Worm (Caenorhabditis elegans) whole organism, L1 larva: ENCODE measurements around the gene ZC449.8.

ENCODE experiments used
- C04F5.9 ChIP-seq: sonication (generic microtip); optimal IDR thresholded peaks from 2 replicates; lab custom pipeline; 2016; ENCODE audit warnings: missing genetic modification characterization, missing compliant biosample characterization
- C16A3.4 ChIP-seq: fragments of 150-350 bp; optimal IDR thresholded peaks from 2 replicates; lab custom pipeline; 2014; ENCODE audit warnings: missing biosample characterization, missing genetic modification characterization
- Y116A8C.19 ChIP-seq: sonication (generic microtip); optimal IDR thresholded peaks from 2 replicates; lab custom pipeline; 2016; ENCODE audit warnings: missing compliant biosample characterization, missing genetic modification characterization, borderline replicate concordance
- ceh-90 ChIP-seq: sonication (generic microtip); optimal IDR thresholded peaks from 2 replicates; lab custom pipeline; 2016; ENCODE audit warnings: missing genetic modification characterization, missing compliant biosample characterization
- ces-1 ChIP-seq: fragments of 150-350 bp; optimal IDR thresholded peaks from 2 replicates; lab custom pipeline; 2014; ENCODE audit warnings: missing biosample characterization, missing genetic modification reagents, missing genetic modification characterization
- dpl-1 ChIP-seq, 3 experiments: fragments of 150-350 bp in 2 of 3; sonication (generic microtip) in 1 of 3; optimal IDR thresholded peaks; 2 replicates each; lab custom pipeline; 2014 to 2017; ENCODE audit warnings: missing biosample characterization in 3 of 3, missing genetic modification characterization in 3 of 3, missing genetic modification reagents in 3 of 3
- dsc-1 ChIP-seq: sonication (generic microtip); optimal IDR thresholded peaks from 2 replicates; lab custom pipeline; 2016; ENCODE audit warnings: mild to moderate bottlenecking, missing genetic modification characterization, missing compliant biosample characterization
- efl-1 ChIP-seq, 4 experiments: fragments of 150-350 bp; optimal IDR thresholded peaks in 3 of 4; peaks in 1 of 4; 1 replicate in 1 of 4; 2 replicates in 3 of 4; lab custom pipeline; 2014; ENCODE audit warnings: missing biosample characterization in 2 of 4, missing genetic modification characterization in 2 of 4, missing genetic modification reagents in 2 of 4
- efl-3 ChIP-seq: fragments of 200-800 bp; sonication (Bioruptor generic); optimal IDR thresholded peaks from 2 replicates; lab custom pipeline; 2018; ENCODE audit warnings: mild to moderate bottlenecking, missing genetic modification characterization, missing compliant biosample characterization
- egl-13 ChIP-seq: sonication (generic microtip); optimal IDR thresholded peaks from 2 replicates; lab custom pipeline; 2016; ENCODE audit warnings: missing genotype, missing genetic modification reagents, missing genetic modification characterization, missing compliant biosample characterization
- elt-3 ChIP-seq, 6 experiments: fragments of 150-350 bp in 1 of 6; sonication (generic microtip); optimal IDR thresholded peaks; 2 replicates each; lab custom pipeline; 2017 to 2018; ENCODE audit warnings: missing biosample characterization in 6 of 6, missing genetic modification characterization in 6 of 6, inconsistent platforms in 1 of 6
- fkh-10 ChIP-seq: sonication (generic microtip); optimal IDR thresholded peaks from 2 replicates; lab custom pipeline; 2017; ENCODE audit warnings: missing biosample characterization, missing genetic modification reagents, missing genetic modification characterization
- fkh-4 ChIP-seq: sonication (generic microtip); optimal IDR thresholded peaks from 2 replicates; lab custom pipeline; 2016; ENCODE audit warnings: missing compliant biosample characterization, missing genetic modification characterization, borderline replicate concordance
- fkh-8 ChIP-seq: sonication (generic microtip); optimal IDR thresholded peaks from 2 replicates; lab custom pipeline; 2016; ENCODE audit warnings: mild to moderate bottlenecking, missing genetic modification characterization, missing compliant biosample characterization
- fos-1 ChIP-seq: fragments of 150-350 bp; optimal IDR thresholded peaks from 2 replicates; lab custom pipeline; 2014; ENCODE audit warnings: missing biosample characterization, missing genetic modification characterization
- grh-1 ChIP-seq: fragments of 200-800 bp; sonication (Bioruptor generic); IDR thresholded peaks from 2 replicates; pipeline ENCODE4 v1.3.6; 2022; ENCODE audit warnings: missing genetic modification reagents, missing genetic modification characterization, missing compliant biosample characterization
- hlh-17 ChIP-seq: fragments of 200-800 bp; sonication (Bioruptor generic); optimal IDR thresholded peaks from 2 replicates; lab custom pipeline; 2018; ENCODE audit warnings: missing genetic modification characterization, mild to moderate bottlenecking, missing compliant biosample characterization, moderate library complexity, borderline replicate concordance
- hlh-4 ChIP-seq: sonication (generic microtip); optimal IDR thresholded peaks from 2 replicates; lab custom pipeline; 2016; ENCODE audit warnings: mild to moderate bottlenecking, missing genetic modification characterization, missing compliant biosample characterization
- hpl-2 ChIP-seq: fragments of 150-350 bp; optimal IDR thresholded peaks from 2 replicates; lab custom pipeline; 2014; ENCODE audit warnings: missing biosample characterization, missing genetic modification reagents, missing genetic modification characterization
- isw-1 ChIP-seq: fragments of 200-800 bp; sonication (Bioruptor generic); IDR thresholded peaks from 2 replicates; pipeline ENCODE4 v1.3.6; 2022; ENCODE audit warnings: missing genetic modification characterization, missing compliant biosample characterization
- lin-13 ChIP-seq: fragments of 150-350 bp; optimal IDR thresholded peaks from 2 replicates; lab custom pipeline; 2014; ENCODE audit warnings: missing biosample characterization, missing genetic modification reagents, missing genetic modification characterization
- lin-14 ChIP-seq: fragments of 200-800 bp; sonication (Bioruptor generic); optimal IDR thresholded peaks from 2 replicates; lab custom pipeline; 2018; ENCODE audit warnings: mild to moderate bottlenecking, missing genetic modification characterization, moderate library complexity, missing compliant biosample characterization
- lin-35 ChIP-seq, 2 experiments: fragments of 150-350 bp; optimal IDR thresholded peaks; 2 replicates each; lab custom pipeline; 2014; ENCODE audit warnings: missing biosample characterization in 2 of 2, missing genetic modification characterization in 2 of 2, missing genetic modification reagents in 2 of 2
- lin-39 ChIP-seq: fragments of 150-350 bp; optimal IDR thresholded peaks from 2 replicates; lab custom pipeline; 2014; ENCODE audit warnings: missing biosample characterization, missing genetic modification reagents, missing genetic modification characterization
- lsy-2 ChIP-seq, 2 experiments: fragments of 150-350 bp; optimal IDR thresholded peaks; 2 replicates each; lab custom pipeline; 2014; ENCODE audit warnings: missing biosample characterization in 2 of 2, missing genetic modification characterization in 2 of 2
- mab-9 ChIP-seq: fragments of 200-800 bp; sonication (Bioruptor generic); IDR thresholded peaks from 2 replicates; pipeline ENCODE4 v1.3.6; 2022; ENCODE audit warnings: missing genetic modification reagents, missing genetic modification characterization, missing compliant biosample characterization
- mef-2 ChIP-seq: fragments of 150-350 bp; optimal IDR thresholded peaks from 2 replicates; lab custom pipeline; 2014; ENCODE audit warnings: missing biosample characterization, missing genetic modification characterization
- mep-1 ChIP-seq: fragments of 150-350 bp; optimal IDR thresholded peaks from 2 replicates; lab custom pipeline; 2014; ENCODE audit warnings: missing biosample characterization, missing genetic modification characterization
- nhr-28 ChIP-seq: fragments of 150-350 bp; optimal IDR thresholded peaks from 2 replicates; lab custom pipeline; 2014; ENCODE audit warnings: missing biosample characterization, missing genetic modification characterization
- nhr-47 ChIP-seq: sonication (generic microtip); optimal IDR thresholded peaks from 2 replicates; lab custom pipeline; 2016; ENCODE audit warnings: mild to moderate bottlenecking, missing genetic modification characterization, moderate library complexity, missing compliant biosample characterization
- nhr-71 ChIP-seq: sonication (generic microtip); optimal IDR thresholded peaks from 2 replicates; lab custom pipeline; 2016; ENCODE audit warnings: mild to moderate bottlenecking, missing genetic modification characterization, moderate library complexity, missing compliant biosample characterization
- nhr-84 ChIP-seq: sonication (generic microtip); optimal IDR thresholded peaks from 2 replicates; lab custom pipeline; 2017; ENCODE audit warnings: missing biosample characterization, missing genetic modification characterization
- nhr-85 ChIP-seq: sonication (generic microtip); peaks from one replicate; lab custom pipeline; 2016; ENCODE audit warnings: missing genetic modification characterization, inconsistent platforms, missing compliant biosample characterization
- pag-3 ChIP-seq: sonication (generic microtip); optimal IDR thresholded peaks from 2 replicates; lab custom pipeline; 2017; ENCODE audit warnings: missing genetic modification characterization, mild to moderate bottlenecking, missing compliant biosample characterization, antibody characterized with exemption, borderline replicate concordance; ENCODE audit not compliant: insufficient read depth
- rnt-1 ChIP-seq: sonication (generic microtip); optimal IDR thresholded peaks from 2 replicates; lab custom pipeline; 2016; ENCODE audit warnings: mild to moderate bottlenecking, missing genetic modification characterization, moderate library complexity, missing compliant biosample characterization
- snpc-4 ChIP-seq: fragments of 150-350 bp; optimal IDR thresholded peaks from 2 replicates; lab custom pipeline; 2014; ENCODE audit warnings: missing biosample characterization, missing genetic modification characterization
- snu-23 ChIP-seq: sonication (generic microtip); optimal IDR thresholded peaks from 2 replicates; lab custom pipeline; 2016; ENCODE audit warnings: missing genetic modification characterization, missing compliant biosample characterization
- sox-4 ChIP-seq: sonication (generic microtip); optimal IDR thresholded peaks from 2 replicates; lab custom pipeline; 2016; ENCODE audit warnings: missing genetic modification characterization, missing compliant biosample characterization
- sup-37 ChIP-seq: fragments of 200-800 bp; sonication (Bioruptor generic); optimal IDR thresholded peaks from 2 replicates; lab custom pipeline; 2018; ENCODE audit warnings: mild to moderate bottlenecking, missing genetic modification characterization, missing compliant biosample characterization
- swsn-7 ChIP-seq: sonication (generic microtip); optimal IDR thresholded peaks from 2 replicates; lab custom pipeline; 2016; ENCODE audit warnings: missing genetic modification characterization, missing compliant biosample characterization
- tbx-2 ChIP-seq: sonication (generic microtip); optimal IDR thresholded peaks from 2 replicates; lab custom pipeline; 2016; ENCODE audit warnings: missing genetic modification characterization, missing compliant biosample characterization
- unc-30 ChIP-seq: sonication (generic microtip); optimal IDR thresholded peaks from 2 replicates; lab custom pipeline; 2017; ENCODE audit warnings: missing biosample characterization, missing genetic modification characterization
- unc-86 ChIP-seq: sonication (generic microtip); optimal IDR thresholded peaks from 2 replicates; lab custom pipeline; 2016; ENCODE audit warnings: missing genetic modification characterization, missing compliant biosample characterization
- vab-15 ChIP-seq: sonication (generic microtip); optimal IDR thresholded peaks from 2 replicates; lab custom pipeline; 2017; ENCODE audit warnings: missing genotype, mild to moderate bottlenecking, missing genetic modification characterization, missing compliant biosample characterization
- xbp-1 ChIP-seq: sonication (generic microtip); optimal IDR thresholded peaks from 2 replicates; lab custom pipeline; 2016; ENCODE audit warnings: missing genetic modification characterization, missing compliant biosample characterization
- zag-1 ChIP-seq: fragments of 150-350 bp; optimal IDR thresholded peaks from 2 replicates; lab custom pipeline; 2014; ENCODE audit warnings: missing biosample characterization, missing genetic modification characterization
- ztf-4 ChIP-seq: fragments of 150-350 bp; optimal IDR thresholded peaks from 2 replicates; lab custom pipeline; 2014; ENCODE audit warnings: missing biosample characterization, missing genetic modification characterization

The ZC449.8 gene

DNA sequence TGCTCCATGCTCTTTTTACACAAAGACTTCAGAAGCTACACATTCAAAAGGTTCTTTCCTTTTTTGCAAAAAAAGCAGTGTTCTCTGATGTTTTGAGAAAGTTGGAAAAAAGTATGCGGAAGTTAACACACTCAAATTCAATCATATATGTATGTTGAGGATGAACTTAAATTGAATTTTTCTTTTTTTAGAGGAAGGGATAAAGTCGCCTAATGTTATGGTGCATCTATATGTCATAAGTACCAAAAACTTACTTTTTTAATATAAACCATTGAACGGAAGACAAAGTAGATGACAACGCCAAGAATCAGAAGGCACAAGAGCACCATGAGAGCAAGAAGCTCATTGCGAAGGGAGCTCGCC, 12.7 kb downstream of the ZC449.8 start:
- TF ChIP-seq fkh-10 (peak; percentile 71), snu-23 (GFP tag; lab: Kevin White, UChicago) (no peak), lin-14 (GFP tag; lab: Kevin White, UChicago) (peak; percentile 33)

DNA sequence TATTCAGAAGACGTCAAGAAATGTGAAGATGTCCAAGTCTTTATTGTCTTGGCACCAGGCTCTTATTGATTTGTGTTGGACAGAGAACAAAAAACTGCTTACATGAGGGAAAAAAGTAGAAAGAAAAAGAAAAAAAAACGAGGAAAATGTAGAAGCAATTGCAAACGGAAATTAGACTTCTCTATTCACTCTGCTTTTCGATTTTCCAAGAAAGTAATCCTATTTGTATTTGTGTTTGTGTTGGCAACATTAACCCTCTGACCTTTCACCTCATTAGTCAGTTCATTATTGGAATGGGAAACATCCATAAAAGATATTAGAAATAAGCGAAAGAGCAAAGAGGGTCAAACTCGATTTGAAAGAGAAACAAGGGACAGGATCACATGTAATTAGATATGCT, 15.9 kb downstream of the ZC449.8 start:
- TF ChIP-seq dpl-1 (GFP tag; optimal IDR thresholded peaks at IDR 0.05; lab: Kevin White, UChicago) (no peak), fkh-4 (tag; lab: Kevin White, UChicago) (no peak), C16A3.4 (tag; lab: Kevin White, UChicago) (no peak), lin-39 (tag; lab: Kevin White, UChicago) (no peak), ztf-4 (no peak), snpc-4 (no peak), rnt-1 (tag; lab: Kevin White, UChicago) (no peak), tbx-2 (tag; lab: Kevin White, UChicago) (no peak), nhr-47 (tag; lab: Kevin White, UChicago) (peak; percentile 15), xbp-1 (tag; lab: Kevin White, UChicago) (no peak), mep-1 (no peak), Y116A8C.19 (no peak), vab-15 (tag; lab: Kevin White, UChicago) (no peak), isw-1 (no peak), sup-37 (GFP tag; lab: Kevin White, UChicago) (no peak), egl-13 (tag; lab: Kevin White, UChicago) (peak; percentile 55), nhr-71 (tag; lab: Kevin White, UChicago) (peak; percentile 59), swsn-7 (tag; lab: Kevin White, UChicago) (peak; percentile 21), lsy-2 (tag; optimal IDR thresholded peaks at IDR 0.05; lab: Kevin White, UChicago) (peak in 1 of 2 experiments; percentile 22), efl-1 (optimal IDR thresholded peaks at IDR 0.05; lab: Kevin White, UChicago) (no peak), efl-1 (GFP tag; optimal IDR thresholded peaks at IDR 0.05 in 1 of 2; lab: Kevin White, UChicago) (no peak), fkh-10 (peak; percentile 79), efl-3 (GFP tag; lab: Kevin White, UChicago) (no peak), lin-13 (GFP tag; lab: Kevin White, UChicago) (no peak), lin-14 (GFP tag; lab: Kevin White, UChicago) (peak; percentile 81), ceh-90 (tag; lab: Kevin White, UChicago) (no peak), fos-1 (tag; lab: Kevin White, UChicago) (no peak), fkh-8 (tag; lab: Kevin White, UChicago) (no peak), C04F5.9 (tag; lab: Kevin White, UChicago) (no peak), sox-4 (tag; lab: Kevin White, UChicago) (no peak), mef-2 (no peak), nhr-84 (tag; lab: Kevin White, UChicago) (no peak), zag-1 (tag; lab: Kevin White, UChicago) (peak; percentile 78), dsc-1 (tag; lab: Kevin White, UChicago) (peak; percentile 5), nhr-85 (tag; lab: Kevin White, UChicago) (no peak), mab-9 (no peak), hlh-4 (tag; lab: Kevin White, UChicago) (no peak), unc-86 (peak; percentile 68), grh-1 (GFP tag; lab: Robert Waterston, UW) (no peak), hlh-17 (GFP tag; lab: Kevin White, UChicago) (no peak), elt-3 (tag; optimal IDR thresholded peaks at IDR 0.05; lab: Kevin White, UChicago) (no peak)

DNA sequence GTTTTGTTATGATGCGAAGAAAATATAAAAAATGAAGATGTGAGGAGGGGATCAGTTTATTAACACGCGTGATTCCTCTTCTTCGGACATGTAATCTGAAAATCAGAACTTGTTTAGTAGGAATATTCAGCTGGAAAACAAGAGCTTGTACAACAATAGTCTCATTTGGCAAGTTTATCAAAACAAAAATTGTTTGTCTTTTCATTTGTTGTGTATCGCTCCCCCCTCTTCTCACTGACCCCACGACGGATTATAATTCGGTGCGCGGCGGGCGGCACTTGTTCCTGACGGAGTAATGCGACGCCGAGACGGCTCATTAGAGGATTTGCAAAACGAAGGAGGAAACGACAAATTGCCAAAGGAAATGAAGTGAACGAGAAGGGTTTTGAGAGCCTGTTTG, 18.0 kb downstream of the ZC449.8 start, which contains the start of gene ZC449.4:
Gene ZC449.4 (minus strand): TSS at position 101 of the 400 bp plus-strand sequence.
- TF ChIP-seq hpl-2 (GFP tag; lab: Kevin White, UChicago), result no peak
- no peak for TF ChIP-seq efl-3 (GFP tag; lab: Kevin White, UChicago)
- no peak for TF ChIP-seq pag-3 (tag; lab: Kevin White, UChicago)
- no peak for TF ChIP-seq unc-86
- TF ChIP-seq unc-30 (tag; lab: Kevin White, UChicago), result no peak
- TF ChIP-seq nhr-28 (tag; lab: Kevin White, UChicago), result no peak
- no peak for TF ChIP-seq fkh-10
- no peak for TF ChIP-seq lin-35 (GFP tag; optimal IDR thresholded peaks at IDR 0.05; lab: Kevin White, UChicago)
- no peak for TF ChIP-seq zag-1 (tag; lab: Kevin White, UChicago)
- TF ChIP-seq nhr-85 (tag; lab: Kevin White, UChicago), result no peak
- no peak for TF ChIP-seq ces-1 (GFP tag; lab: Kevin White, UChicago)
